Worm (Caenorhabditis elegans) whole organism, early embryonic: ENCODE results near the gene hpo-28.

Source experiments
- B0310.2 ChIP-seq: sonication (generic microtip); optimal IDR thresholded peaks from 2 replicates; lab custom pipeline; 2016; ENCODE audit warnings: mild to moderate bottlenecking, missing genetic modification characterization, missing compliant biosample characterization
- F13C5.2 ChIP-seq: sonication (generic microtip); optimal IDR thresholded peaks from 2 replicates; lab custom pipeline; 2017; ENCODE audit warnings: mild to moderate bottlenecking, missing genetic modification characterization, inconsistent platforms, missing compliant biosample characterization
- aly-1 ChIP-seq: sonication (generic microtip); optimal IDR thresholded peaks from 2 replicates; lab custom pipeline; 2016; ENCODE audit warnings: missing genetic modification characterization, missing compliant biosample characterization
- ama-1 ChIP-seq: fragments of 150-350 bp; optimal IDR thresholded peaks from 2 replicates; lab custom pipeline; 2014
- ceh-13 ChIP-seq: fragments of 200-800 bp; sonication (Bioruptor generic); optimal IDR thresholded peaks from 2 replicates; lab custom pipeline; 2018; ENCODE audit warnings: mild to moderate bottlenecking, missing genetic modification characterization, missing compliant biosample characterization
- ceh-36 ChIP-seq: sonication (generic microtip); optimal IDR thresholded peaks from 2 replicates; lab custom pipeline; 2016; ENCODE audit warnings: missing genetic modification characterization, inconsistent platforms, missing compliant biosample characterization
- ets-7 ChIP-seq: sonication (generic microtip); optimal IDR thresholded peaks from 2 replicates; lab custom pipeline; 2016; ENCODE audit warnings: missing genotype, missing genetic modification characterization, missing compliant biosample characterization
- flt-1 ChIP-seq: fragments of 200-800 bp; sonication (Bioruptor generic); IDR thresholded peaks from 2 replicates; pipeline ENCODE4 v1.3.6; 2022; ENCODE audit warnings: missing genetic modification characterization, missing compliant biosample characterization
- hmbx-1 ChIP-seq: sonication (generic microtip); optimal IDR thresholded peaks from 2 replicates; lab custom pipeline; 2016; ENCODE audit warnings: mild to moderate bottlenecking, missing genetic modification characterization, missing compliant biosample characterization
- hmg-4 ChIP-seq: fragments of 200-800 bp; sonication (Bioruptor generic); optimal IDR thresholded peaks from 2 replicates; lab custom pipeline; 2018; ENCODE audit warnings: mild to moderate bottlenecking, missing genetic modification characterization, missing compliant biosample characterization
- hnd-1 ChIP-seq: sonication (generic microtip); optimal IDR thresholded peaks from 2 replicates; lab custom pipeline; 2016; ENCODE audit warnings: missing genetic modification characterization, missing compliant biosample characterization
- pes-1 ChIP-seq: fragments of 200-800 bp; sonication (Bioruptor generic); IDR thresholded peaks from 2 replicates; pipeline ENCODE4 v1.3.6; 2022; ENCODE audit warnings: missing genetic modification reagents, missing genetic modification characterization, missing compliant biosample characterization
- scrt-1 ChIP-seq: fragments of 200-800 bp; sonication (Bioruptor generic); IDR thresholded peaks from 2 replicates; pipeline ENCODE4 v1.3.6; 2022; ENCODE audit warnings: missing genetic modification characterization, missing compliant biosample characterization
- sea-1 ChIP-seq: fragments of 200-800 bp; sonication (Bioruptor generic); conservative IDR thresholded peaks from 2 replicates; pipeline ENCODE4 v1.3.6; 2022; ENCODE audit warnings: missing genetic modification characterization, missing compliant biosample characterization
- tbx-11 ChIP-seq: fragments of 200-800 bp; sonication (Bioruptor generic); IDR thresholded peaks from 2 replicates; pipeline ENCODE4 v1.3.6; 2022; ENCODE audit warnings: missing genetic modification characterization, missing compliant biosample characterization
- tbx-37 ChIP-seq: fragments of 200-800 bp; sonication (Bioruptor generic); conservative IDR thresholded peaks from 2 replicates; pipeline ENCODE4 v1.3.6; 2022; ENCODE audit warnings: missing genetic modification reagents, missing genetic modification characterization, missing compliant biosample characterization
- tra-4 ChIP-seq: sonication (generic microtip); optimal IDR thresholded peaks from 2 replicates; lab custom pipeline; 2017; ENCODE audit warnings: missing genetic modification characterization, missing compliant biosample characterization

hpo-28 gene

DNA sequence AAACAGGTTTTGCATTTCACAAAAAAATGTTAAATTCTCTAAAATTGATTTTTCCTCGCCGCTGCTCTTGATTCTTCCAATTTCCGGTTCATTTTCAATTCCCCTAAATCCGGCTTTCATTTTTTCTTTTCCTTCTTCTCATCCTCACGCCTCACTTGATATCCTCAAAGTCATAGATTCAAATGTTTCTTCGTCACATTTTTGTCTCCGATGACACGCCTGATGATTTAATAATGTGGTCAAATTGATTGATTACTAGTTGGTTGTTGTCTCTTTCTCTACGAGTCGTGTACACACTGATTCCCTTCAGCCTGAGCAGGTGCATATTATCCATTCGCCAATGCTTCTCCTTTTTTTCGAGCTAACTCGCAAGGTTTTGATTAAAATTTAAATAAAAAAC, 12.4 kb upstream of the hpo-28 start:
- TF ChIP-seq pes-1 (GFP tag; lab: Robert Waterston, UW) (no peak), ceh-36 (no peak), scrt-1 (GFP tag; lab: Robert Waterston, UW) (no peak), flt-1 (GFP tag; lab: Robert Waterston, UW) (no peak), tbx-37 (GFP tag; lab: Robert Waterston, UW) (no peak), tra-4 (no peak), B0310.2 (tag; lab: Kevin White, UChicago) (no peak), ama-1 (lab: Kevin White, UChicago) (no peak), aly-1 (tag; lab: Kevin White, UChicago) (no peak), hnd-1 (no peak), F13C5.2 (tag; lab: Kevin White, UChicago) (no peak), sea-1 (GFP tag; lab: Robert Waterston, UW) (no peak), hmbx-1 (no peak), tbx-11 (no peak), ceh-13 (GFP tag; lab: Kevin White, UChicago) (no peak), ets-7 (tag; lab: Kevin White, UChicago) (no peak), hmg-4 (no peak)

DNA sequence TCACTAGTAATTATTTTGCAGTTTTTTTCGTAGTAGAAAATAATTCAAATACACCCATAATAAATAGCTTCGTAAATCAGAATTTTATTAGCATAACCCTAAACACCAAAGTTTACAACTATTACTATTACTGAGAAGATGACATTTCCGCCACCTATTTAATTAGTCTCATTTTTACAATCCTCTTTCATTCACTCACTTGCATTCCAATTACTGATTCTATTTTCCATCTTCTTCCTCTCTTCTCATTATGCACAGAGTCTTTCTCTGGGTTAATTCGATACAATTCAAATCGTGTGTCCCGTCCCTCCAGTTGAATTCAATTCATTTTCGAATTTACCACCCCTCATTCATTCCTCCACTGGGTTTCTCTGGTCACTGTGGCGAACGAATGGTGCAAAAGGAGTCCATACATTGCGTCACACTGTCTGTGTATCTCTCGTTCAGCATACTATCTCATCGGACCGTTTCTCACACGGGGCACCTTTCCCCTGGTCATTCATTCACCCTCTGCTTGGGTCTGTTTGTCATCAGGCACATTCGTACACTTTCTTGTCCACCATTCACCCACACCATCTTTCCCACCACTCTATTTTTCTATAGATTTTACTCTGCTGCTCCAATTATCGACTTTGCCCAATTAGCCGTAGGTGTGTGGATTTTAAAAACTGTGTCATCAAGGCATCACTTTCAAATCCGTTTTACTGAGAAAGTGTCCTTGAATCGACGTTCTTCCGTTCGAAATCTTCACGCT, 11.3 kb upstream of the hpo-28 start:
- TF ChIP-seq F13C5.2 (tag; lab: Kevin White, UChicago) (no peak), aly-1 (tag; lab: Kevin White, UChicago) (peak; percentile 51), flt-1 (GFP tag; lab: Robert Waterston, UW) (no peak), sea-1 (GFP tag; lab: Robert Waterston, UW) (no peak), hmg-4 (peak; percentile 27), ets-7 (tag; lab: Kevin White, UChicago) (no peak), tbx-11 (no peak), hmbx-1 (no peak), scrt-1 (GFP tag; lab: Robert Waterston, UW) (0 out of 2 replicates have a peak, but pooled peaks have one; percentile 9), ceh-13 (GFP tag; lab: Kevin White, UChicago) (no peak)

- no peak for TF ChIP-seq tbx-11
- no peak for TF ChIP-seq aly-1 (tag; lab: Kevin White, UChicago)
- no peak for TF ChIP-seq hmbx-1
- TF ChIP-seq hmg-4 = no peak
- TF ChIP-seq hnd-1 = no peak
- no peak for TF ChIP-seq flt-1 (GFP tag; lab: Robert Waterston, UW)
- TF ChIP-seq B0310.2 (tag; lab: Kevin White, UChicago) = no peak
- no peak for TF ChIP-seq ceh-13 (GFP tag; lab: Kevin White, UChicago)
- no peak for TF ChIP-seq ceh-36
- no peak for TF ChIP-seq ama-1 (lab: Kevin White, UChicago)
- TF ChIP-seq tbx-37 (GFP tag; lab: Robert Waterston, UW) = no peak
- TF ChIP-seq ets-7 (tag; lab: Kevin White, UChicago) = no peak
- TF ChIP-seq pes-1 (GFP tag; lab: Robert Waterston, UW) = no peak
- no peak for TF ChIP-seq F13C5.2 (tag; lab: Kevin White, UChicago)
- TF ChIP-seq scrt-1 (GFP tag; lab: Robert Waterston, UW) = no peak
- no peak for TF ChIP-seq tra-4
- no peak for TF ChIP-seq sea-1 (GFP tag; lab: Robert Waterston, UW)
Observed at ce11 chrIII:5719832-5720194, 10.7 kb upstream of the hpo-28 start.

DNA sequence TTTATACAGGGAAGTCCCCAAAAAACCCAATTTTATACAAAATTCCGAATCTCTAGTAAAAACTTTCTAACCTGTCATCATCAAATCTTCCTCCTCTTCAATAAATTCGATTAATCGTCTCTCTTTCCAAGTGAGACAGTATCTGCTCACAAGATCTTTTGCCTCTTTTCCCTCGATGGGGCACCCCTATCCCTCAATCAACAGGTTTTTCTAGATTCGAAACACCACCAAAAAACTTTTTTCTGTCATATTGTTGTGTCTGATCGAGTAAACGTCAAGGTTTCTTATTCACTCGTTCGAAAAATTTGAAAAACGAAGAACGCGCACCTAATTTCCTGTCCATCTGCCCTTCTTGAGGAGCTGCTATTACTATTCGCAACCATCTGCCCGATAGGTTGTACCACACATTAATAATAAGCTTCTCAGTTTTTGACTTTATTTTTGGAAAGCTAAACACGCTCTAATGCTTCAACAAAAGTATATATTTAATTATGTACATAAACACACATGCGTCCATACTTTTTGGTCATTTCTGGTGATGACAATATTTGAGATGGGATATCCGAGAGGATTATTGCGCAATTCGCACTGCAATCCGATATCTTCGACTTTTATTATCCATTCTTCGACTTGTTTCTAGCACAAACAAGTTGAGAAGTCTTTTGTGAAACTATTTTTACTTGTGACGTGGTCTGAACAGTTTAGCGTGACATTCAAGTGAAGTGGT, 10.1 kb upstream of the hpo-28 start:
- TF ChIP-seq tbx-37 (GFP tag; lab: Robert Waterston, UW) (no peak), tbx-11 (no peak), ceh-13 (GFP tag; lab: Kevin White, UChicago) (no peak), hnd-1 (no peak), aly-1 (tag; lab: Kevin White, UChicago) (no peak), pes-1 (GFP tag; lab: Robert Waterston, UW) (no peak), scrt-1 (GFP tag; lab: Robert Waterston, UW) (no peak), ets-7 (tag; lab: Kevin White, UChicago) (no peak), ceh-36 (no peak), flt-1 (GFP tag; lab: Robert Waterston, UW) (no peak), hmg-4 (no peak), sea-1 (GFP tag; lab: Robert Waterston, UW) (no peak), hmbx-1 (no peak), tra-4 (no peak)

ce11 chrIII:5718385-5718784, 9.3 kb upstream of the hpo-28 start:
- TF ChIP-seq B0310.2 (tag; lab: Kevin White, UChicago) = no peak

DNA sequence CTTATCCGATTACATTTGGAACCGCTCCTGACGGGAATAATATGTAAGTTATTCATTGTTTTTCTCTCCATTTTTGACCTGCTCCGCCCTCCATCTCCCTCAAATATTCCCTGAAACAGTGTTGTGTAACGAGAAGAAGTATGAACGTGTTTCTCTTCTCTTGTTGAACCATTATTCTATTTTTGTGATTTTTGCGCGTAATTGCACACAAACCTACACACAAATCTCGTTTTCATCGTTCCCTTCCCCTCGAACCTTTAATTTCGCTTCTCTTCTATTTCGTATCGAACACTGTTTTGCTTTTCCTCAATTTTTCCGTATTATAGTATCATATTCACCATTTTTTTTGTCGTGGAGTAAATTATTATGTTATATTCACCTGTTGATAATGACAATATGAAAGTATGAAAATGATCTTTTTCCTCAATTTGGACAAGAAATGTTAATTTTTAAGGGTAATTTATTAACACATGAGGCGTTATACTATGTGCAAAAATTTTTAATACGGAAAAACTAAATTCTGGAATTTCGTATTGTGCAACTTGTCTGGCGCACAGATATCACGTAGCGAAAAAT, 8.1 kb upstream of the hpo-28 start:
- TF ChIP-seq hnd-1 (no peak), aly-1 (tag; lab: Kevin White, UChicago) (no peak), ceh-36 (no peak), ama-1 (lab: Kevin White, UChicago) (no peak), scrt-1 (GFP tag; lab: Robert Waterston, UW) (no peak), tbx-11 (no peak), tbx-37 (GFP tag; lab: Robert Waterston, UW) (no peak), B0310.2 (tag; lab: Kevin White, UChicago) (no peak), sea-1 (GFP tag; lab: Robert Waterston, UW) (no peak), tra-4 (no peak), F13C5.2 (tag; lab: Kevin White, UChicago) (no peak), hmg-4 (no peak), ceh-13 (GFP tag; lab: Kevin White, UChicago) (no peak), hmbx-1 (no peak)

DNA sequence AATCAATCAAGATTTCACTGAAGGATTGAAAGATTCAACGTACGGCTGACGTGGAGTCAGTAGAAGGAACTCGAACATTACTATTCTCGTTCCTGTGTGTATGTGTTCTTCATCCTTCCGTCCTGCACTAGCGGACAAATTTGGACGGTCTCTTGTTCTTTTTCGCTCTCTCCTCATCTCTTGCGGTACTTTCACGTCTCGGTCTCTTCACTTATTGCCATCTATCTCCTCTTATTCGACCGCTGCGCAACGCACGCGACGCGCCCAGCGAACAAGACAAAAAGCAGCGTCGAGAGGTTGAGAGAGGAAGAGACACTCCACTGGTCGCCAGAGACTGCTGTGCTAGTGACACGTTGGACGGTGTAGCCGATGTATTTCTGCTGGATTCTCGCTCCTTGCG, 6.3 kb upstream of the hpo-28 start:
- peak; percentile 61 for TF ChIP-seq hmg-4
- peak; percentile 54 for TF ChIP-seq F13C5.2 (tag; lab: Kevin White, UChicago)
- 0 out of 2 replicates have a peak, but pooled peaks have one; percentile 8 for TF ChIP-seq tbx-37 (GFP tag; lab: Robert Waterston, UW)
- no peak for TF ChIP-seq hnd-1
- TF ChIP-seq ceh-13 (GFP tag; lab: Kevin White, UChicago) = no peak
- peak; percentile 11 for TF ChIP-seq ets-7 (tag; lab: Kevin White, UChicago)
- TF ChIP-seq tbx-11 = no peak
- no peak for TF ChIP-seq tra-4
- no peak for TF ChIP-seq pes-1 (GFP tag; lab: Robert Waterston, UW)
- TF ChIP-seq ceh-36 = no peak
- peak; percentile 70 for TF ChIP-seq aly-1 (tag; lab: Kevin White, UChicago)
